Worm (Caenorhabditis elegans) whole organism, early embryonic: ENCODE results near the gene lipl-4.
"Not testable (repeated sequence)": the region's sequence is repeated elsewhere in the genome, so short reads cannot be mapped to it uniquely, and the experiment has no call there.

Experiments
- B0310.2 ChIP-seq: sonication (generic microtip); optimal IDR thresholded peaks from 2 replicates; lab custom pipeline; 2016; ENCODE audit warnings: mild to moderate bottlenecking, missing genetic modification characterization, missing compliant biosample characterization
- F13C5.2 ChIP-seq: sonication (generic microtip); optimal IDR thresholded peaks from 2 replicates; lab custom pipeline; 2017; ENCODE audit warnings: mild to moderate bottlenecking, missing genetic modification characterization, inconsistent platforms, missing compliant biosample characterization
- aly-1 ChIP-seq: sonication (generic microtip); optimal IDR thresholded peaks from 2 replicates; lab custom pipeline; 2016; ENCODE audit warnings: missing genetic modification characterization, missing compliant biosample characterization
- ama-1 ChIP-seq: fragments of 150-350 bp; optimal IDR thresholded peaks from 2 replicates; lab custom pipeline; 2014
- ceh-13 ChIP-seq: fragments of 200-800 bp; sonication (Bioruptor generic); optimal IDR thresholded peaks from 2 replicates; lab custom pipeline; 2018; ENCODE audit warnings: mild to moderate bottlenecking, missing genetic modification characterization, missing compliant biosample characterization
- ceh-36 ChIP-seq: sonication (generic microtip); optimal IDR thresholded peaks from 2 replicates; lab custom pipeline; 2016; ENCODE audit warnings: missing genetic modification characterization, inconsistent platforms, missing compliant biosample characterization
- ets-7 ChIP-seq: sonication (generic microtip); optimal IDR thresholded peaks from 2 replicates; lab custom pipeline; 2016; ENCODE audit warnings: missing genotype, missing genetic modification characterization, missing compliant biosample characterization
- flt-1 ChIP-seq: fragments of 200-800 bp; sonication (Bioruptor generic); IDR thresholded peaks from 2 replicates; pipeline ENCODE4 v1.3.6; 2022; ENCODE audit warnings: missing genetic modification characterization, missing compliant biosample characterization
- hmbx-1 ChIP-seq: sonication (generic microtip); optimal IDR thresholded peaks from 2 replicates; lab custom pipeline; 2016; ENCODE audit warnings: mild to moderate bottlenecking, missing genetic modification characterization, missing compliant biosample characterization
- hmg-4 ChIP-seq: fragments of 200-800 bp; sonication (Bioruptor generic); optimal IDR thresholded peaks from 2 replicates; lab custom pipeline; 2018; ENCODE audit warnings: mild to moderate bottlenecking, missing genetic modification characterization, missing compliant biosample characterization
- hnd-1 ChIP-seq: sonication (generic microtip); optimal IDR thresholded peaks from 2 replicates; lab custom pipeline; 2016; ENCODE audit warnings: missing genetic modification characterization, missing compliant biosample characterization
- pes-1 ChIP-seq: fragments of 200-800 bp; sonication (Bioruptor generic); IDR thresholded peaks from 2 replicates; pipeline ENCODE4 v1.3.6; 2022; ENCODE audit warnings: missing genetic modification reagents, missing genetic modification characterization, missing compliant biosample characterization
- scrt-1 ChIP-seq: fragments of 200-800 bp; sonication (Bioruptor generic); IDR thresholded peaks from 2 replicates; pipeline ENCODE4 v1.3.6; 2022; ENCODE audit warnings: missing genetic modification characterization, missing compliant biosample characterization
- sea-1 ChIP-seq: fragments of 200-800 bp; sonication (Bioruptor generic); conservative IDR thresholded peaks from 2 replicates; pipeline ENCODE4 v1.3.6; 2022; ENCODE audit warnings: missing genetic modification characterization, missing compliant biosample characterization
- tbx-11 ChIP-seq: fragments of 200-800 bp; sonication (Bioruptor generic); IDR thresholded peaks from 2 replicates; pipeline ENCODE4 v1.3.6; 2022; ENCODE audit warnings: missing genetic modification characterization, missing compliant biosample characterization
- tbx-37 ChIP-seq: fragments of 200-800 bp; sonication (Bioruptor generic); conservative IDR thresholded peaks from 2 replicates; pipeline ENCODE4 v1.3.6; 2022; ENCODE audit warnings: missing genetic modification reagents, missing genetic modification characterization, missing compliant biosample characterization
- tra-4 ChIP-seq: sonication (generic microtip); optimal IDR thresholded peaks from 2 replicates; lab custom pipeline; 2017; ENCODE audit warnings: missing genetic modification characterization, missing compliant biosample characterization

The lipl-4 gene

ce11 chrV:6575406-6576130, 25.6 kb downstream of the lipl-4 start, which contains the start of gene fut-2:
Gene fut-2, minus strand, starts transcription at chrV:6575890.
- TF ChIP-seq scrt-1 (GFP tag; lab: Robert Waterston, UW) = no peak
- no peak for TF ChIP-seq ceh-36 (tag; lab: Kevin White, UChicago)
- no peak for TF ChIP-seq tbx-37
- TF ChIP-seq flt-1 (GFP tag; lab: Robert Waterston, UW) = no peak
- TF ChIP-seq pes-1 (GFP tag; lab: Robert Waterston, UW) = no peak

DNA sequence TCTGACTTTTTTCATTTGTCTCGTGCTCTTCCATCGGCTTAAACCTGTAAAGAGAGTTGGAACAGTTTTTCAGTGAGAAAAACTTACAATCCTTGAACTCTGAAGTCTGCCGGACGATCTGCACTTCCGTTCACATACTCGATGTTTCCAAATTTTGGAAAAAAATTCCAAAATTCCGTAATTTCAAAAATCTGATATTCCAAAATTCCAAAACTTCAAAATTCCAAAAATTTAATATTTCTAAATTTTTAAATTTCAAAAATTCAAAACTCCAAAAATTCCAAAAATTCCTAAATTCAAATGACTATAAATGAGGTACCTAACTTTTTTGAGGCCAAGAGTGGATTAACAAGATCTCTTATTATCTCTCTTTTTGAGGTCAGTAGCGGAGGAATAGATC, 26.6 kb downstream of the lipl-4 start, which contains the start of gene EGAP9.4:
Gene EGAP9.4 (plus strand): TSS at position 301 of the 400 bp plus-strand sequence.
- no peak for TF ChIP-seq pes-1 (GFP tag; lab: Robert Waterston, UW)
- TF ChIP-seq tbx-37 = no peak
- TF ChIP-seq ceh-13 (GFP tag; lab: Kevin White, UChicago) = no peak
- no peak for TF ChIP-seq tbx-11
- no peak for TF ChIP-seq ceh-36 (tag; lab: Kevin White, UChicago)
- TF ChIP-seq hmg-4 (GFP tag; lab: Kevin White, UChicago) = no peak
- TF ChIP-seq aly-1 (tag; lab: Kevin White, UChicago) = no peak
- no peak for TF ChIP-seq hnd-1 (tag; lab: Kevin White, UChicago)
- TF ChIP-seq sea-1 (GFP tag; lab: Robert Waterston, UW) = no peak
- TF ChIP-seq ama-1 (lab: Kevin White, UChicago) = no peak
- no peak for TF ChIP-seq hmbx-1 (tag; lab: Kevin White, UChicago)

ce11 chrV:6579992-6580391, 30.0 kb downstream of the lipl-4 start, which contains the start of gene EGAP9.3:
Gene EGAP9.3, minus strand, starts transcription at chrV:6580122.
- no peak for TF ChIP-seq ama-1 (lab: Kevin White, UChicago)
- no peak for TF ChIP-seq hnd-1 (tag; lab: Kevin White, UChicago)
- TF ChIP-seq scrt-1 (GFP tag; lab: Robert Waterston, UW) = no peak
- TF ChIP-seq hmg-4 (GFP tag; lab: Kevin White, UChicago) = no peak
- TF ChIP-seq tbx-37 = no peak
- no peak for TF ChIP-seq hmbx-1 (tag; lab: Kevin White, UChicago)
- TF ChIP-seq ceh-13 (GFP tag; lab: Kevin White, UChicago) = no peak
- TF ChIP-seq ets-7 (tag; lab: Kevin White, UChicago) = no peak
- TF ChIP-seq tra-4 = no peak
- TF ChIP-seq F13C5.2 (tag; lab: Kevin White, UChicago) = no peak
- no peak for TF ChIP-seq pes-1 (GFP tag; lab: Robert Waterston, UW)
- no peak for TF ChIP-seq sea-1 (GFP tag; lab: Robert Waterston, UW)
- TF ChIP-seq aly-1 (tag; lab: Kevin White, UChicago) = no peak
- TF ChIP-seq ceh-36 (tag; lab: Kevin White, UChicago) = no peak
- TF ChIP-seq tbx-11 = no peak
- TF ChIP-seq B0310.2 (tag; lab: Kevin White, UChicago) = no peak

ce11 chrV:6581762-6582161, 31.8 kb downstream of the lipl-4 start, which contains the start of gene ZK1055.4:
Gene ZK1055.4, plus strand, starts transcription at chrV:6582062.
- not testable (repeated sequence) for TF ChIP-seq ceh-36 (tag; lab: Kevin White, UChicago); sea-1 (GFP tag; lab: Robert Waterston, UW); flt-1 (GFP tag; lab: Robert Waterston, UW)

ce11 chrV:6590283-6590682, 40.3 kb downstream of the lipl-4 start, which contains the start of gene ZK1055.2:
Gene ZK1055.2, plus strand, starts transcription at chrV:6590583.
- TF ChIP-seq flt-1 (GFP tag; lab: Robert Waterston, UW) (no peak), tra-4 (no peak), tbx-37 (no peak), ceh-13 (GFP tag; lab: Kevin White, UChicago) (no peak), hmg-4 (GFP tag; lab: Kevin White, UChicago) (no peak), hmbx-1 (tag; lab: Kevin White, UChicago) (no peak), tbx-11 (no peak), ceh-36 (tag; lab: Kevin White, UChicago) (no peak), hnd-1 (tag; lab: Kevin White, UChicago) (no peak), sea-1 (GFP tag; lab: Robert Waterston, UW) (no peak), pes-1 (GFP tag; lab: Robert Waterston, UW) (no peak)

DNA sequence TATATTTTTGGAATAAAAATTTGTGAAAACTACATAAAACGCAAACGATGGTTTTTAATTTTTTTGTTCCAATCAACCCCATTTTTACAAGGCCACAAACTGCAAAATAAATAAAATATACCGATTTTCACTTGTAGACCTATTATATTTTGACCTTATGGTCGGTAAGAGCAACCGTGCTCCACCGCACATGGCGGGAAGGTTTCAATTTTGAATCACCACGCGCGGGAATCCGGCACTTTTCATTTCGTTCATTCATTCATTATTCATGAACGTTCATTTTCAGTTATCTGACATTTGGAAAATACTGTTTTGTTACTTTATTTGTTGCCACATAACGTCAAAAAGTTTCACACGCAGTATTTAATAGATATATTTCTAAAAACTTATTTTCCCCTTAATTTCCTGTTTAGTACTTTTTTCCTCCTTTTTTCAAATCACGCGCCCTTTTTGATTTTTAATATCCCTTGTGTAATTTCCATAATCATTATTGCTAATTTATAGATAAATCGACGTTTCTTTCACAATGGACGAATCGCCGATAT, 43.8 kb downstream of the lipl-4 start, which contains the start of gene hcp-1:
Gene hcp-1 (plus strand): TSS at position 495 of the 545 bp plus-strand sequence.
- TF ChIP-seq ceh-36 (tag; lab: Kevin White, UChicago) = no peak
- TF ChIP-seq scrt-1 (GFP tag; lab: Robert Waterston, UW) = no peak
- TF ChIP-seq tbx-11 = no peak
